Worm (Caenorhabditis elegans): Measurements from ENCODE around the gene snx-14.

Gene snx-14

ce11 chrII:13489896-13490295 is 41.1 kb downstream of the snx-14 start:
- TF ChIP-seq set-16 (GFP tag; IDR thresholded peaks at IDR 0.05) (peak; percentile 87), lin-1 (GFP tag; IDR thresholded peaks at IDR 0.05) (no peak), ceh-32 (tag; optimal IDR thresholded peaks at IDR 0.05; ENCODE audit: poor library complexity) (no peak), egl-43 (GFP tag; IDR thresholded peaks at IDR 0.05) (peak; percentile 23; the same call in 1 of the 2 replicates), daf-8 (GFP tag; IDR thresholded peaks at IDR 0.05) (0 out of 2 replicates have a peak, but pooled peaks have one; percentile 26)

- TF ChIP-seq unc-39 (tag; optimal IDR thresholded peaks at IDR 0.05) (no peak), nhr-42 (GFP tag; IDR thresholded peaks at IDR 0.05) (no peak), set-16 (GFP tag; IDR thresholded peaks at IDR 0.05) (peak; percentile 69; the same call in 1 of the 2 replicates)
Observed at ce11 chrII:13487563-13487962, 43.5 kb downstream of the snx-14 start.

ce11 chrII:13485119-13485518 is 45.9 kb downstream of the snx-14 start:
- TF ChIP-seq Y48G9A.11 (GFP tag; IDR thresholded peaks at IDR 0.05): no peak
- no peak for TF ChIP-seq ces-1 (GFP tag; optimal IDR thresholded peaks at IDR 0.05)
- TF ChIP-seq nhr-42 (GFP tag; IDR thresholded peaks at IDR 0.05): 0 out of 2 replicates have a peak, but pooled peaks have one; percentile 5
- TF ChIP-seq lin-13 (GFP tag; optimal IDR thresholded peaks at IDR 0.05): no peak
- TF ChIP-seq madf-9 (GFP tag; conservative IDR thresholded peaks at IDR 0.05): no peak
- TF ChIP-seq lin-15B (tag; optimal IDR thresholded peaks at IDR 0.05): no peak
- no peak for TF ChIP-seq lin-29 (GFP tag; IDR thresholded peaks at IDR 0.05)
- TF ChIP-seq F26F4.8 (GFP tag; conservative IDR thresholded peaks at IDR 0.05): 0 out of 2 replicates have a peak, but pooled peaks have one; percentile 7
- TF ChIP-seq nhr-102 (tag; optimal IDR thresholded peaks at IDR 0.05): no peak
- TF ChIP-seq mdt-29 (GFP tag; IDR thresholded peaks at IDR 0.05): no peak
- TF ChIP-seq T26A8.4 (GFP tag; IDR thresholded peaks at IDR 0.05): 0 out of 2 replicates have a peak, but pooled peaks have one; percentile 10
- peak; percentile 77 for TF ChIP-seq set-16 (GFP tag; IDR thresholded peaks at IDR 0.05)
- TF ChIP-seq R02D3.7 (tag; optimal IDR thresholded peaks at IDR 0.05): no peak
- TF ChIP-seq nhr-41 (GFP tag; IDR thresholded peaks at IDR 0.05): no peak
- TF ChIP-seq zip-11 (GFP tag; IDR thresholded peaks at IDR 0.05): no peak
- TF ChIP-seq Y75B8A.6 (GFP tag; IDR thresholded peaks at IDR 0.05): no peak
- 0 out of 2 replicates have a peak, but pooled peaks have one; percentile 17 for TF ChIP-seq lin-38 (GFP tag; IDR thresholded peaks at IDR 0.05)

ce11 chrII:13484108-13484507 is 46.9 kb downstream of the snx-14 start:
- TF ChIP-seq set-16 (GFP tag; IDR thresholded peaks at IDR 0.05): peak; percentile 65
- TF ChIP-seq ceh-44 (GFP tag; IDR thresholded peaks at IDR 0.05): no peak
- peak in 1 of 2 experiments; percentile 47 for TF ChIP-seq unc-62 (GFP tag; optimal IDR thresholded peaks at IDR 0.05 in 1 of 2)
- no peak for TF ChIP-seq unc-62 (tag; optimal IDR thresholded peaks at IDR 0.05)
- no peak for TF ChIP-seq sdz-12 (GFP tag; optimal IDR thresholded peaks at IDR 0.05)
- TF ChIP-seq ceh-32 (tag; optimal IDR thresholded peaks at IDR 0.05; ENCODE audit: poor library complexity): no peak
- no peak for TF ChIP-seq ztf-11 (tag; optimal IDR thresholded peaks at IDR 0.05)
- TF ChIP-seq ama-1 (optimal IDR thresholded peaks at IDR 0.05): no peak

ce11 chrII:13481781-13482455 is 49.1 kb downstream of the snx-14 start, which contains the start of gene E01G4.6:
Gene E01G4.6, plus strand, starts transcription at chrII:13482405.
- no peak for TF ChIP-seq mxl-3 (GFP tag; optimal IDR thresholded peaks at IDR 0.05)
- TF ChIP-seq aha-1 (tag): peak; percentile 58
- TF ChIP-seq nhr-48 (tag; optimal IDR thresholded peaks at IDR 0.05): peak; percentile 26
- TF ChIP-seq ctbp-1 (GFP tag; IDR thresholded peaks at IDR 0.05): no peak
- TF ChIP-seq unc-62 (GFP tag; optimal IDR thresholded peaks at IDR 0.05 in 1 of 2): no peak
- TF ChIP-seq unc-62 (tag; optimal IDR thresholded peaks at IDR 0.05): no peak
- TF ChIP-seq lin-1 (GFP tag; IDR thresholded peaks at IDR 0.05): no peak
- no peak for TF ChIP-seq dmd-6 (GFP tag; IDR thresholded peaks at IDR 0.05)
- TF ChIP-seq nhr-10 (tag; optimal IDR thresholded peaks at IDR 0.05): no peak
- TF ChIP-seq zip-2 (tag; optimal IDR thresholded peaks at IDR 0.05): no peak
- TF ChIP-seq aly-2 (tag; optimal IDR thresholded peaks at IDR 0.05): no peak
- TF ChIP-seq zip-11 (GFP tag; IDR thresholded peaks at IDR 0.05): no peak
- TF ChIP-seq skn-1 (tag; optimal IDR thresholded peaks at IDR 0.05): no peak
- TF ChIP-seq mep-1 (tag; optimal IDR thresholded peaks at IDR 0.05): no peak
- no peak for TF ChIP-seq unc-130 (GFP tag; optimal IDR thresholded peaks at IDR 0.05)
- no peak for TF ChIP-seq Y5F2A.4 (GFP tag; optimal IDR thresholded peaks at IDR 0.05)
